Worm (Caenorhabditis elegans) whole organism, midembryonic: ENCODE results near the gene C28D4.4.

Experiments
- T22C8.4 ChIP-seq: fragments of 200-800 bp; sonication (Bioruptor generic); IDR thresholded peaks from 2 replicates; pipeline ENCODE4 v1.3.6; 2022; ENCODE audit warnings: missing genetic modification characterization, missing compliant biosample characterization
- cog-1 ChIP-seq: sonication (generic microtip); optimal IDR thresholded peaks from 2 replicates; lab custom pipeline; 2016; ENCODE audit warnings: missing genetic modification characterization, missing compliant biosample characterization
- flt-1 ChIP-seq: fragments of 200-800 bp; sonication (Bioruptor generic); IDR thresholded peaks from 2 replicates; pipeline ENCODE4 v1.3.6; 2022; ENCODE audit warnings: missing genetic modification characterization, missing compliant biosample characterization
- klf-2 ChIP-seq: fragments of 200-800 bp; sonication (Bioruptor generic); conservative IDR thresholded peaks from 2 replicates; pipeline ENCODE4 v1.3.6; 2022; ENCODE audit warnings: missing genetic modification reagents, missing genetic modification characterization, missing compliant biosample characterization
- med-1 ChIP-seq: sonication (generic microtip); optimal IDR thresholded peaks from 2 replicates; lab custom pipeline; 2017; ENCODE audit warnings: missing genetic modification characterization, mild to moderate bottlenecking, missing compliant biosample characterization, antibody characterized with exemption, missing genetic modification reagents; ENCODE audit not compliant: insufficient read depth
- ref-1 ChIP-seq: fragments of 200-800 bp; sonication (Bioruptor generic); conservative IDR thresholded peaks from 2 replicates; pipeline ENCODE4 v1.3.6; 2022; ENCODE audit warnings: missing genetic modification reagents, missing genetic modification characterization, missing compliant biosample characterization
- tab-1 ChIP-seq: fragments of 200-800 bp; sonication (Bioruptor generic); IDR thresholded peaks from 2 replicates; pipeline ENCODE4 v1.3.6; 2022; ENCODE audit warnings: missing genetic modification characterization, missing compliant biosample characterization
- ztf-23 ChIP-seq: fragments of 200-800 bp; sonication (Bioruptor generic); IDR thresholded peaks from 2 replicates; pipeline ENCODE4 v1.3.6; 2022; ENCODE audit warnings: missing genetic modification reagents, missing genetic modification characterization, missing compliant biosample characterization
- ztf-29 ChIP-seq: fragments of 200-800 bp; sonication (Bioruptor generic); IDR thresholded peaks from 2 replicates; pipeline ENCODE4 v1.3.6; 2022; ENCODE audit warnings: missing genetic modification reagents, missing genetic modification characterization, missing compliant biosample characterization

DNA sequence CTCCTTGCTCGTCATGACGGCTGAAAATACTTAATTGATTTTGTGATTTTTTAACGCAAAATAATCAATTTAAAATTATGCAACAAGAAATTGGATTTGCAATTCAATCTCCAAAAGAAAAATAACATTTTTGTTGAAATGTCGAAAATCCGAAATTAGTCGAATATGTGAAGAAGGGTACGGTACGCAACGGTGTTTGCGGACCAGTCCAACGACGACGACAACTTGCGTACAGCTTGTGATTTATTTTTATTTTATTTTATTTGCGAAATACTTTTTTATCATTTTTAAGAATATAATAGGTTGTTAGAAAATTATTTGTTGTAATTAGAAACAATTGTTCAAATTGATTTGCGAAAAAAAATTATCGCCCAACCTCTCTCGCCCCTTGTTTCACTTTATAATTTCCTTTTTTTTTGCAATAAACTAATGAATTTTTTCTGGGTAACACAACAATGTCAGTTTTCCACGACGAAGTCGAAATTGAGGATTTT lies 38.1 kb downstream of the C28D4.4 start, which contains the start of the genes dcaf-1 and dph-3:
- TF ChIP-seq ref-1 (GFP tag; lab: Robert Waterston, UW) (no peak), ztf-29 (GFP tag; lab: Robert Waterston, UW) (no peak), T22C8.4 (GFP tag; lab: Robert Waterston, UW) (no peak), tab-1 (no peak), cog-1 (tag; lab: Kevin White, UChicago) (no peak), ztf-23 (GFP tag; lab: Robert Waterston, UW) (no peak), flt-1 (GFP tag; lab: Robert Waterston, UW) (no peak), med-1 (no peak), klf-2 (GFP tag; lab: Robert Waterston, UW) (no peak)
